Worm (Caenorhabditis elegans) whole organism, late embryonic: ENCODE measurements around the gene Y54G11A.17.

Experiments used
- C08G9.2 ChIP-seq: sonication (generic microtip); optimal IDR thresholded peaks from 2 replicates; lab custom pipeline; 2016; ENCODE audit warnings: mild to moderate bottlenecking, missing genetic modification characterization, moderate library complexity, missing compliant biosample characterization
- K02D7.2 ChIP-seq: sonication (generic microtip); optimal IDR thresholded peaks from 2 replicates; lab custom pipeline; 2017; ENCODE audit warnings: mild to moderate bottlenecking, missing genetic modification characterization, missing compliant biosample characterization
- ama-1 ChIP-seq: fragments of 150-350 bp; optimal IDR thresholded peaks from 2 replicates; lab custom pipeline; 2014
- ceh-19 ChIP-seq: fragments of 200-800 bp; sonication (Bioruptor generic); optimal IDR thresholded peaks from 2 replicates; lab custom pipeline; 2018; ENCODE audit warnings: mild to moderate bottlenecking, missing genetic modification characterization, missing compliant biosample characterization
- ceh-22 ChIP-seq: sonication (generic microtip); optimal IDR thresholded peaks from 2 replicates; lab custom pipeline; 2017; ENCODE audit warnings: missing biosample characterization, missing genetic modification characterization
- ceh-9 ChIP-seq: sonication (generic microtip); optimal IDR thresholded peaks from 2 replicates; lab custom pipeline; 2016; ENCODE audit warnings: mild to moderate bottlenecking, missing genetic modification characterization, inconsistent platforms, missing compliant biosample characterization
- elt-2 ChIP-seq: sonication (generic microtip); optimal IDR thresholded peaks from 2 replicates; lab custom pipeline; 2016; ENCODE audit warnings: missing genetic modification reagents, missing genetic modification characterization, missing compliant biosample characterization
- gmeb-2 ChIP-seq: sonication (generic microtip); optimal IDR thresholded peaks from 2 replicates; lab custom pipeline; 2016; ENCODE audit warnings: missing genetic modification characterization, inconsistent platforms, missing compliant biosample characterization
- lin-11 ChIP-seq: fragments of 200-800 bp; sonication (Bioruptor generic); optimal IDR thresholded peaks from 2 replicates; lab custom pipeline; 2018; ENCODE audit warnings: mild to moderate bottlenecking, missing genetic modification characterization, missing compliant biosample characterization
- nfya-1 ChIP-seq: sonication (generic microtip); optimal IDR thresholded peaks from 2 replicates; lab custom pipeline; 2017; ENCODE audit warnings: missing genetic modification characterization, mild to moderate bottlenecking, missing compliant biosample characterization, antibody characterized with exemption, moderate library complexity
- pha-4 ChIP-seq: fragments of 150-350 bp; optimal IDR thresholded peaks from 2 replicates; lab custom pipeline; 2018; ENCODE audit warnings: missing biosample characterization, missing genetic modification reagents, missing genetic modification characterization
- pqm-1 ChIP-seq: sonication (generic microtip); optimal IDR thresholded peaks from 2 replicates; lab custom pipeline; 2016; ENCODE audit warnings: missing genetic modification characterization, missing compliant biosample characterization
- sox-2 ChIP-seq: fragments of 200-800 bp; sonication (Bioruptor generic); IDR thresholded peaks from 2 replicates; pipeline ENCODE4 v1.3.6; 2022; ENCODE audit warnings: missing genetic modification reagents, missing genetic modification characterization, missing compliant biosample characterization
- unc-86 ChIP-seq: sonication (generic microtip); optimal IDR thresholded peaks from 2 replicates; lab custom pipeline; 2016; ENCODE audit warnings: missing genetic modification characterization, missing compliant biosample characterization

DNA sequence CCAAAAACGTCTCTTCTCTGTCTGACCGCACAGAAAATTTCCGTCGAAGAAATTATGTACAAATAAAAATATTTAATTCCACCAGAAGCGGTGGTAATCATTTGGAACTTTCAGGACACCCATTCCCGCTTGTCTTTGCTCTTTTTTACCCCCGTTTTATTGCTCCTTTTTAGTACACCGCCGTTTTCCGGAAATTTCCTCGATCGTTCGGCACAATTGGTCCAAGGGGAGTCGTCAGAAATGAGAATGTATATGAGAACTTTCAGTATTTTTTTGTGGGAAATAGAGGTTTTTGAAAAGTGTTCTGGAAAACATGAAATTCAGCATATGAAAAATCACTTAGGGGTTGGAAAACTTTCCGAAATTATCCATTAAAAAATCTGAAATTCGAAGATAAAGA, 31.6 kb upstream of the Y54G11A.17 start:
- no peak for TF ChIP-seq ceh-22 (tag; lab: Kevin White, UChicago)
- no peak for TF ChIP-seq ceh-19 (GFP tag; lab: Kevin White, UChicago)
- TF ChIP-seq ceh-9 (tag; lab: Kevin White, UChicago): no peak
- no peak for TF ChIP-seq C08G9.2 (tag; lab: Kevin White, UChicago)
- TF ChIP-seq ama-1: no peak
- no peak for TF ChIP-seq elt-2 (tag; lab: Kevin White, UChicago)
- no peak for TF ChIP-seq pqm-1 (tag; lab: Kevin White, UChicago)
- TF ChIP-seq unc-86 (tag; lab: Kevin White, UChicago): no peak
- no peak for TF ChIP-seq gmeb-2
- TF ChIP-seq nfya-1 (tag; lab: Kevin White, UChicago): no peak
- no peak for TF ChIP-seq pha-4 (tag; lab: Kevin White, UChicago)
- no peak for TF ChIP-seq sox-2 (GFP tag; lab: Robert Waterston, UW)
- TF ChIP-seq K02D7.2 (tag; lab: Kevin White, UChicago): no peak
- TF ChIP-seq lin-11 (tag; lab: Kevin White, UChicago): no peak
